Worm (Caenorhabditis elegans) whole organism, young adult: ENCODE results near the gene F32D1.8.

ENCODE experiments used
- F39B2.1 ChIP-seq: fragments of 200-800 bp; sonication (Bioruptor generic); IDR thresholded peaks from 2 replicates; pipeline ENCODE4 v1.3.6; 2022; ENCODE audit warnings: missing genetic modification reagents, missing genetic modification characterization, missing compliant biosample characterization
- ama-1 ChIP-seq, 3 experiments: fragments of 150-350 bp in 1 of 3; sonication (generic microtip) in 2 of 3; optimal IDR thresholded peaks; 2 replicates each; lab custom pipeline; 2014 to 2018; ENCODE audit warnings: missing biosample characterization in 2 of 3, missing genetic modification characterization in 2 of 3, missing genetic modification reagents in 2 of 3
- atf-7 ChIP-seq: sonication (generic microtip); optimal IDR thresholded peaks from 2 replicates; lab custom pipeline; 2017; ENCODE audit warnings: mild to moderate bottlenecking, missing genetic modification characterization, missing compliant biosample characterization
- him-1 ChIP-seq: sonication (generic microtip); optimal IDR thresholded peaks from 2 replicates; lab custom pipeline; 2016; ENCODE audit warnings: missing genotype, missing genetic modification reagents, missing genetic modification characterization, missing compliant biosample characterization
- hmg-1.2 ChIP-seq: fragments of 200-800 bp; sonication (Bioruptor generic); IDR thresholded peaks from 2 replicates; pipeline ENCODE4 v1.3.6; 2022; ENCODE audit warnings: missing genetic modification reagents, missing genetic modification characterization, missing compliant biosample characterization
- hmg-20 ChIP-seq: fragments of 200-800 bp; sonication (Bioruptor generic); IDR thresholded peaks from 2 replicates; pipeline ENCODE4 v1.3.6; 2022; ENCODE audit warnings: missing genetic modification reagents, missing genetic modification characterization, missing compliant biosample characterization
- lin-26 ChIP-seq: fragments of 200-800 bp; sonication (Bioruptor generic); IDR thresholded peaks from 2 replicates; pipeline ENCODE4 v1.3.6; 2022; ENCODE audit warnings: missing genetic modification reagents, missing genetic modification characterization, missing compliant biosample characterization
- lin-35 ChIP-seq, 3 experiments: fragments of 150-350 bp in 2 of 3; sonication (generic microtip) in 1 of 3; optimal IDR thresholded peaks; 2 replicates each; lab custom pipeline; 2014 to 2018; ENCODE audit warnings: missing biosample characterization in 3 of 3, missing genetic modification characterization in 3 of 3, missing genetic modification reagents in 3 of 3
- madf-6 ChIP-seq: fragments of 200-800 bp; sonication (Bioruptor generic); IDR thresholded peaks from 2 replicates; pipeline ENCODE4 v1.3.6; 2022; ENCODE audit warnings: missing genetic modification reagents, missing genetic modification characterization, missing compliant biosample characterization
- nfya-1 ChIP-seq: sonication (generic microtip); optimal IDR thresholded peaks from 2 replicates; lab custom pipeline; 2017; ENCODE audit warnings: antibody characterized with exemption, missing compliant biosample characterization, missing genetic modification characterization, borderline replicate concordance; ENCODE audit not compliant: insufficient read depth
- pbrm-1 ChIP-seq: fragments of 200-800 bp; sonication (Bioruptor generic); IDR thresholded peaks from 2 replicates; pipeline ENCODE4 v1.3.6; 2022; ENCODE audit warnings: missing genetic modification reagents, missing genetic modification characterization, missing compliant biosample characterization
- ztf-18 ChIP-seq: sonication (generic microtip); optimal IDR thresholded peaks from 2 replicates; lab custom pipeline; 2016; ENCODE audit warnings: missing genotype, mild to moderate bottlenecking, missing genetic modification characterization, missing compliant biosample characterization

- TF ChIP-seq lin-26 (GFP tag; lab: Robert Waterston, UW) (no peak), madf-6 (no peak), hmg-1.2 (GFP tag; lab: Robert Waterston, UW) (no peak), hmg-20 (no peak), ztf-18 (tag; lab: Kevin White, UChicago) (no peak), F39B2.1 (GFP tag; lab: Robert Waterston, UW) (no peak), lin-35 (GFP tag; optimal IDR thresholded peaks at IDR 0.05; lab: Kevin White, UChicago) (no peak), him-1 (no peak), atf-7 (no peak), ama-1 (optimal IDR thresholded peaks at IDR 0.05; lab: Kevin White, UChicago) (no peak), ama-1 (GFP tag; optimal IDR thresholded peaks at IDR 0.05; lab: Kevin White, UChicago) (no peak), nfya-1 (no peak), pbrm-1 (GFP tag; lab: Robert Waterston, UW) (no peak)
Observed at ce11 chrV:4416710-4417109, 39.2 kb upstream of the F32D1.8 start, which contains the start of gene Y47D7A.18.
